Worm (Caenorhabditis elegans): ENCODE results near the gene lido-11.

Gene lido-11

ce11 chrII:3044023-3044422 lies 40.3 kb downstream of the lido-11 start, which contains the start of gene sri-29:
Gene sri-29 (plus strand): TSS chrII:3044323.
- TF ChIP-seq dao-5 (tag; optimal IDR thresholded peaks at IDR 0.05) = no peak
- no peak for TF ChIP-seq him-1 (tag; optimal IDR thresholded peaks at IDR 0.05)
- TF ChIP-seq W03F9.2 (tag; optimal IDR thresholded peaks at IDR 0.05) = no peak

- no peak for TF ChIP-seq dao-5 (tag; optimal IDR thresholded peaks at IDR 0.05)
- no peak for TF ChIP-seq him-1 (tag; optimal IDR thresholded peaks at IDR 0.05)
- TF ChIP-seq W03F9.2 (tag; optimal IDR thresholded peaks at IDR 0.05) = no peak
These were observed 41.7 kb downstream of the lido-11 start for ce11 chrII:3045422-3045821.

ce11 chrII:3045875-3046274 lies 42.1 kb downstream of the lido-11 start, which contains the start of gene sri-30:
Gene sri-30 (plus strand): TSS chrII:3046175.
- TF ChIP-seq W03F9.2 (tag; optimal IDR thresholded peaks at IDR 0.05) = no peak
- no peak for TF ChIP-seq dao-5 (tag; optimal IDR thresholded peaks at IDR 0.05)
- no peak for TF ChIP-seq him-1 (tag; optimal IDR thresholded peaks at IDR 0.05)

DNA sequence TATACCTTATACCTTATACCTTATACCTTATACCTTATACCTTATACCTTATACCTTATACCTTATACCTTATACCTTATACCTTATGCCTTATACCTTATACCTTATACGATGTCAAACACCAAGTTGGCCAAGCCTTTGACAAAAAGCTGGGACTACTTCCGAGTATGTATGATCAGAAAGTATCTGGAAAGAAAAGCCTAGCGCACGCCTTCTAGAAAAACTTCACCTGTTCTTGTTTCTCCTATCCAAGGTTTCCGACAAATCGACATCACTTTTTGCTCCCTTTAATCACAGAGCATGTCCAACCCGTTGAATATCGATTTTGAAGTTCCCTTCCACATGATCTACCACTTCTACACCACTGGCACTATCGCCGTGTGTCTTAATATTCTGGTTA lies 44.6 kb downstream of the lido-11 start, which contains the start of gene sri-28:
TSS of gene sri-28 (plus strand) at position 301 of the 400 bp plus-strand sequence.
- TF ChIP-seq dao-5 (tag; optimal IDR thresholded peaks at IDR 0.05) = no peak
- no peak for TF ChIP-seq him-1 (tag; optimal IDR thresholded peaks at IDR 0.05)
- TF ChIP-seq W03F9.2 (tag; optimal IDR thresholded peaks at IDR 0.05) = no peak

ce11 chrII:3048989-3049388 lies 45.2 kb downstream of the lido-11 start:
- TF ChIP-seq dao-5 (tag; optimal IDR thresholded peaks at IDR 0.05) (no peak), him-1 (tag; optimal IDR thresholded peaks at IDR 0.05) (no peak), W03F9.2 (tag; optimal IDR thresholded peaks at IDR 0.05) (no peak)

DNA sequence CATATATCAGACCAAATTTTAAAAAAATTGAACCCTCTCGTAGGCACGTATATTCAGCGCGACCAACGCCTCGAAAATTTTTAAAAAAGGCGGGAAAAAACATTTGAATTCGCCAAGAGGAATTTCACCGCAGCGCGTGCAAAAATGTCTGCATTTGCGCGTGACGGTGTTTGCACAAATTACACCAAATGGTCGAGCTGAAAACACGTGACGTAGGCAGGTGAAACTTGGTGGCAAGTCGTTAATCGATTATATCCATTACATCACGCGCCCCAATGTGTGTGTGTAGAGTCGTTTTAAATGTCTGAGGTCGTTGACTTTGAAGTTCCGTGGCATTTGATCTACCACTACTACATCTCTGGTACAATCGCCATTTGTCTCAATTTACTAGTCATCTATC lies 46.9 kb downstream of the lido-11 start, which contains the start of gene sri-31:
TSS of gene sri-31 (plus strand) at position 301 of the 400 bp plus-strand sequence.
- TF ChIP-seq W03F9.2 (tag; optimal IDR thresholded peaks at IDR 0.05) (no peak), him-1 (tag; optimal IDR thresholded peaks at IDR 0.05) (no peak), dao-5 (tag; optimal IDR thresholded peaks at IDR 0.05) (no peak)

ce11 chrII:3051332-3051731 lies 47.6 kb downstream of the lido-11 start:
- TF ChIP-seq him-1 (tag; optimal IDR thresholded peaks at IDR 0.05) = no peak
- no peak for TF ChIP-seq W03F9.2 (tag; optimal IDR thresholded peaks at IDR 0.05)
- TF ChIP-seq dao-5 (tag; optimal IDR thresholded peaks at IDR 0.05) = no peak

- TF ChIP-seq him-1 (tag; optimal IDR thresholded peaks at IDR 0.05) = no peak
- TF ChIP-seq dao-5 (tag; optimal IDR thresholded peaks at IDR 0.05) = no peak
- no peak for TF ChIP-seq W03F9.2 (tag; optimal IDR thresholded peaks at IDR 0.05)
These were observed 49.1 kb downstream of the lido-11 start for ce11 chrII:3052843-3053242.

DNA sequence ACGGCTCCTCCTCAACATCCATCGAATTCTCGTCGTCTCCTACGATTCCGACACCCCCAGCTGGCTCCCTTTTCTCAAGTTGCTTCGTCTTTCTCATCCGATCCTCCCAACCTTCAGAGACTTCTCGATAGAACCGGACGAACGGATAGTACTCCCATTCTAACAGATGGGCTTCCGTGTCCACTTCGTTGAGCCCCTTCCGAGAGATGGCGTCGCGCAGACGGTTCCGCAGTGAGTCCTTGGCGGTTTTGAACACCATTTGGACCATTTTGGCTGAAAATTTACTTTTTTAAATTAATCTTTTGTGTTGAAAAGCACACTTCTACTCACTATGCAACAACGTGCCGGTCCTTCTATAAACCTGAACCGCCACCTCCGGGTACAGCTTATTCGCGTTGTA lies 49.9 kb downstream of the lido-11 start:
- TF ChIP-seq dao-5 (tag; optimal IDR thresholded peaks at IDR 0.05) (no peak), him-1 (tag; optimal IDR thresholded peaks at IDR 0.05) (no peak), W03F9.2 (tag; optimal IDR thresholded peaks at IDR 0.05) (no peak)

ce11 chrII:3054221-3054620 lies 50.5 kb downstream of the lido-11 start, which contains the start of gene lido-13:
Gene lido-13 (minus strand): TSS chrII:3054321.
- TF ChIP-seq W03F9.2 (tag; optimal IDR thresholded peaks at IDR 0.05) = no peak
- TF ChIP-seq him-1 (tag; optimal IDR thresholded peaks at IDR 0.05) = no peak
- no peak for TF ChIP-seq dao-5 (tag; optimal IDR thresholded peaks at IDR 0.05)

DNA sequence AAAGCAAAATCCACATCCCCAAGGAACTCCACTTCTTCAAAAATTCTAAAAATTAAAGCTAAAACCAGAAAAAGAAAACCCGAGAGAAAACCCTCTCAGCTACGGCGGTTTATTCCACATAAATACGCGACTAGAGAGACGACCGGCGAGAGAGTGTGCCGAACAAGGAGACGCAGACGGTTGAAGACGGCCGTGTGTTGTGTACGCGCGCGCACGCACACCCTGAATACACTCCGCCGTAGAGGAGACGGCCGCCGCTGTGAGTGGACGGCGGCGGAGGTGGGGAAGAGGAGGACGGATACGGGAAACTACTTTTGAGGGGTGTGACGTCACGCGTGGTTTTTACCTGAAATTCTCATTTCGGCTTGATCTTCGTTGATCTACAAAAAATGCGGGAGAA lies 50.9 kb downstream of the lido-11 start:
- TF ChIP-seq him-1 (tag; optimal IDR thresholded peaks at IDR 0.05) (no peak), dao-5 (tag; optimal IDR thresholded peaks at IDR 0.05) (no peak), W03F9.2 (tag; optimal IDR thresholded peaks at IDR 0.05) (no peak)

All from whole organism, L4/young adult.